Fruit fly (Drosophila melanogaster): ENCODE results near the gene CG9109.

Gene CG9109

dm6 chr2L:5977070-5977728, 57.0 kb downstream of the CG9109 start (continued):
- peak; percentile 4 for TF ChIP-seq CG2120 (GFP tag; optimal IDR thresholded peaks at IDR 0.05)
- TF ChIP-seq CG8924 (tag; optimal IDR thresholded peaks at IDR 0.05), result peak; percentile 35
- TF ChIP-seq bab2 (GFP tag; optimal IDR thresholded peaks at IDR 0.05), result peak; percentile 14
- no peak for TF ChIP-seq fd102C (GFP tag; optimal IDR thresholded peaks at IDR 0.05)
- peak; percentile 58 for TF ChIP-seq CG6765 (GFP tag; optimal IDR thresholded peaks at IDR 0.05)
- TF ChIP-seq CG4328 (GFP tag; optimal IDR thresholded peaks at IDR 0.05), result peak; percentile 0
- TF ChIP-seq slou (GFP tag; optimal IDR thresholded peaks at IDR 0.05), result no peak
- peak; percentile 19 for TF ChIP-seq tap (tag; optimal IDR thresholded peaks at IDR 0.05)
- TF ChIP-seq BEAF-32 (GFP tag; optimal IDR thresholded peaks at IDR 0.05), result peak; percentile 48
- no peak for TF ChIP-seq E2f1 (GFP tag; IDR thresholded peaks at IDR 0.05)
- TF ChIP-seq scrt (GFP tag; optimal IDR thresholded peaks at IDR 0.05), result peak; percentile 1
- TF ChIP-seq lilli (GFP tag; optimal IDR thresholded peaks at IDR 0.05), result peak; percentile 7
- TF ChIP-seq CG12299 (tag; optimal IDR thresholded peaks at IDR 0.05), result peak; percentile 3
- TF ChIP-seq Fer1 (GFP tag; optimal IDR thresholded peaks at IDR 0.05), result peak; percentile 48
- TF ChIP-seq insv (GFP tag; optimal IDR thresholded peaks at IDR 0.05), result no peak
- TF ChIP-seq lab (GFP tag; optimal IDR thresholded peaks at IDR 0.05), result peak; percentile 58
- peak; percentile 3 for TF ChIP-seq Kr (GFP tag; optimal IDR thresholded peaks at IDR 0.05)
- no peak for TF ChIP-seq CG31388 (GFP tag; optimal IDR thresholded peaks at IDR 0.05)
- TF ChIP-seq Ets65A (GFP tag), result peak; percentile 38
- peak; percentile 11 for TF ChIP-seq CG10274 (GFP tag; optimal IDR thresholded peaks at IDR 0.05)
- TF ChIP-seq CG3726 (GFP tag; IDR thresholded peaks at IDR 0.05), result no peak
- no peak for TF ChIP-seq Dip2 (GFP tag; IDR thresholded peaks at IDR 0.05)
- peak; percentile 98 for TF ChIP-seq trem (tag; optimal IDR thresholded peaks at IDR 0.05)
- TF ChIP-seq kay (GFP tag; optimal IDR thresholded peaks at IDR 0.05), result peak; percentile 48
- peak; percentile 51 for TF ChIP-seq Hey (tag; optimal IDR thresholded peaks at IDR 0.05)
- TF ChIP-seq CG3163 (GFP tag; optimal IDR thresholded peaks at IDR 0.05), result no peak
- TF ChIP-seq lbe (GFP tag; optimal IDR thresholded peaks at IDR 0.05), result peak; percentile 19
- TF ChIP-seq CG11695 (GFP tag; IDR thresholded peaks at IDR 0.05), result no peak
- TF ChIP-seq CG12071 (GFP tag; optimal IDR thresholded peaks at IDR 0.05), result peak; percentile 8
- peak; percentile 34 for TF ChIP-seq CG12769 (tag; optimal IDR thresholded peaks at IDR 0.05)
- no peak for TF ChIP-seq Nf-YA (GFP tag; IDR thresholded peaks at IDR 0.05)
- TF ChIP-seq CG13894 (tag; optimal IDR thresholded peaks at IDR 0.05), result peak; percentile 18
- TF ChIP-seq wek (GFP tag; optimal IDR thresholded peaks at IDR 0.05), result peak; percentile 15
- peak in 1 of 2 experiments; percentile 64 for TF ChIP-seq Trl (optimal IDR thresholded peaks at IDR 0.05)
- TF ChIP-seq Trl (GFP tag; optimal IDR thresholded peaks at IDR 0.05), result peak; percentile 16
- peak; percentile 19 for TF ChIP-seq pho (GFP tag; optimal IDR thresholded peaks at IDR 0.05)
- no peak for TF ChIP-seq CG34422 (GFP tag; IDR thresholded peaks at IDR 0.05)
- peak; percentile 46 for TF ChIP-seq CG1832 (GFP tag; optimal IDR thresholded peaks at IDR 0.05)
- TF ChIP-seq Dek (tag; optimal IDR thresholded peaks at IDR 0.05), result peak; percentile 1
- peak; percentile 20 for TF ChIP-seq nau (GFP tag; optimal IDR thresholded peaks at IDR 0.05)
- peak; percentile 1 for TF ChIP-seq NC2β (GFP tag; optimal IDR thresholded peaks at IDR 0.05)
- peak; percentile 22 for TF ChIP-seq Sry-δ (GFP tag; optimal IDR thresholded peaks at IDR 0.05)
- peak; percentile 27 for TF ChIP-seq CG2678 (tag; optimal IDR thresholded peaks at IDR 0.05)
- TF ChIP-seq CG18599 (GFP tag; optimal IDR thresholded peaks at IDR 0.05), result peak; percentile 46
- TF ChIP-seq sug (tag; optimal IDR thresholded peaks at IDR 0.05), result peak; percentile 60
- peak in 1 of 2 experiments; percentile 38 for TF ChIP-seq Pdp1 (GFP tag; optimal IDR thresholded peaks at IDR 0.05)
- peak; percentile 22 for TF ChIP-seq CG12659 (GFP tag; optimal IDR thresholded peaks at IDR 0.05)
- TF ChIP-seq zen (tag; optimal IDR thresholded peaks at IDR 0.05), result peak; percentile 22
- TF ChIP-seq nom (GFP tag; optimal IDR thresholded peaks at IDR 0.05), result peak; percentile 67
